Worm (Caenorhabditis elegans) whole organism, L4 larva: Measurements from ENCODE around the gene dct-15.

Experiments used
- ZK546.5 ChIP-seq, 2 experiments: sonication (generic microtip); optimal IDR thresholded peaks; 2 replicates each; lab custom pipeline; 2017; ENCODE audit warnings: missing biosample characterization in 2 of 2, missing genetic modification characterization in 2 of 2
- aly-2 ChIP-seq: sonication (generic microtip); optimal IDR thresholded peaks from 2 replicates; lab custom pipeline; 2018; ENCODE audit warnings: missing biosample characterization, missing genetic modification characterization
- ctbp-1 ChIP-seq: fragments of 200-800 bp; sonication (Bioruptor generic); IDR thresholded peaks from 2 replicates; pipeline ENCODE4 v1.3.6; 2022; ENCODE audit warnings: missing genetic modification reagents, missing genetic modification characterization, missing compliant biosample characterization
- dmd-8 ChIP-seq: fragments of 200-800 bp; sonication (Bioruptor generic); IDR thresholded peaks from 2 replicates; pipeline ENCODE4 v1.3.6; 2022; ENCODE audit warnings: missing genetic modification characterization, missing compliant biosample characterization
- dve-1 ChIP-seq: sonication (generic microtip); optimal IDR thresholded peaks from 2 replicates; lab custom pipeline; 2017; ENCODE audit warnings: antibody characterized with exemption, mild to moderate bottlenecking, missing genetic modification characterization, missing compliant biosample characterization; ENCODE audit not compliant: insufficient read depth
- mdl-1 ChIP-seq, 2 experiments: fragments of 150-350 bp in 1 of 2; sonication (generic microtip) in 1 of 2; optimal IDR thresholded peaks; 2 replicates each; lab custom pipeline; 2014 to 2017; ENCODE audit warnings: missing biosample characterization in 2 of 2, missing genetic modification characterization in 2 of 2
- nhr-11 ChIP-seq: fragments of 150-350 bp; optimal IDR thresholded peaks from 2 replicates; lab custom pipeline; 2014; ENCODE audit warnings: missing biosample characterization, missing genetic modification characterization
- nhr-237 ChIP-seq: sonication (generic microtip); optimal IDR thresholded peaks from 2 replicates; lab custom pipeline; 2017; ENCODE audit warnings: missing biosample characterization, missing genetic modification characterization
- nhr-76 ChIP-seq: fragments of 150-350 bp; optimal IDR thresholded peaks from 2 replicates; lab custom pipeline; 2014; ENCODE audit warnings: missing biosample characterization, missing genetic modification characterization
- set-16 ChIP-seq: fragments of 200-800 bp; sonication (Bioruptor generic); IDR thresholded peaks from 2 replicates; pipeline ENCODE4 v1.3.6; 2022; ENCODE audit warnings: missing genetic modification reagents, missing genetic modification characterization, missing compliant biosample characterization
- snpc-4 ChIP-seq: fragments of 150-350 bp; optimal IDR thresholded peaks from 2 replicates; lab custom pipeline; 2014; ENCODE audit warnings: missing biosample characterization, missing genetic modification characterization
- unc-62 ChIP-seq, 3 experiments: fragments of 150-350 bp in 1 of 3; sonication (generic microtip); optimal IDR thresholded peaks in 2 of 3; peaks in 1 of 3; 1 replicate in 1 of 3; 2 replicates in 2 of 3; lab custom pipeline; 2014 to 2017; ENCODE audit warnings: missing biosample characterization in 3 of 3, missing genetic modification characterization in 3 of 3, missing genetic modification reagents in 3 of 3, missing genotype in 1 of 3
- ztf-11 ChIP-seq: fragments of 150-350 bp; optimal IDR thresholded peaks from 2 replicates; lab custom pipeline; 2014; ENCODE audit warnings: missing biosample characterization, missing genetic modification characterization
- ztf-7 ChIP-seq: fragments of 150-350 bp; optimal IDR thresholded peaks from 2 replicates; lab custom pipeline; 2014; ENCODE audit warnings: missing biosample characterization, missing genetic modification characterization

DNA sequence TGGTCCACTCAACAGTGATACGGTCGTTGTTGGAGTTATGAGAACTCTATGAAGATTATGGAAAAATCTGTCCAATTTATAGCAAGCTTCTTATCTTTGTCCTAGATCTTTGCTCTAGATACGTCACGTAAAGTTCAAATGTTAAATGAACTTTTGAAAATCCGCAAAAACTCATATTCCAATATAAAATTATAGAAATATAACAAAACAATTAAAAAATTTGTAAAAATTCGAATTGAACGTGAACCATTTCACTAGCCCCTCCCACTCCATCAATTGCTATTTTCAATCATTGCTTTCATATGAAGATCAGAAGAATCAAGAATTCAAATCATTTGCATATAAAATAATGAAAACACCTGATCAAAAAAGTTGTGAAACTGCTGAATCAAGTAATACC is 22.1 kb upstream of the dct-15 start, which contains the start of gene kin-21:
- no peak for TF ChIP-seq aly-2 (tag; lab: Kevin White, UChicago)
- no peak for TF ChIP-seq snpc-4 (tag; lab: Kevin White, UChicago)
- no peak for TF ChIP-seq ztf-7 (tag; lab: Kevin White, UChicago)
- no peak for TF ChIP-seq ctbp-1 (GFP tag; lab: Robert Waterston, UW)
- TF ChIP-seq ztf-11: no peak
- no peak for TF ChIP-seq dmd-8
- no peak for TF ChIP-seq ZK546.5 (tag; optimal IDR thresholded peaks at IDR 0.05; lab: Kevin White, UChicago)
- TF ChIP-seq mdl-1 (tag; optimal IDR thresholded peaks at IDR 0.05; lab: Kevin White, UChicago): no peak
- no peak for TF ChIP-seq nhr-237
- no peak for TF ChIP-seq dve-1
- TF ChIP-seq nhr-11 (tag; lab: Kevin White, UChicago): no peak
- no peak for TF ChIP-seq set-16 (GFP tag; lab: Robert Waterston, UW)
- no peak for TF ChIP-seq nhr-76 (tag; lab: Kevin White, UChicago)
- no peak for TF ChIP-seq unc-62 (GFP tag; optimal IDR thresholded peaks at IDR 0.05 in 1 of 2; lab: Kevin White, UChicago)
- no peak for TF ChIP-seq unc-62 (tag; optimal IDR thresholded peaks at IDR 0.05; lab: Kevin White, UChicago)
